Worm (Caenorhabditis elegans): ENCODE data around the gene ugt-51.

ugt-51 gene

DNA sequence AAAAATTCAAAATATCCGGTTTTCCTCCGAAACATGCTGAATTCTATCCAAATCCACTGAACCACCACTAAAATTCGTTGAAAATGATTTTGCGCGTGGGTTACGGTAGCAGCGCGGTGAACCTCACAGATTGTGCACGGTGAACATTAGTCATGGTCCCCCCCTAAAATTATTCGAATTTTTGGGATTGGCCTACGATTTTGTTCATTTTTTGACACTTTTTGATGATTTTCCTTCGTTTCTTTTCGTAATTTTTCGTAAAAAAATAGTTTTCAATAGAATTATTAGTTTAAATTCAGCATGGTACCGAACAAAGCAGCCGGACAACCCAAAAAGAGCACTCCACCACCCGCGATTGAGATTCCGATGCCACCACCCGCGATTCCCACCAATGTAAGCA is 4.5 kb upstream of the ugt-51 start, which contains the start of gene C03A7.2:
Gene C03A7.2, plus strand, starts transcription at position 301 of the 400 bp plus-strand sequence.
- TF ChIP-seq nhr-12 (tag; optimal IDR thresholded peaks at IDR 0.05), result no peak
- no peak for TF ChIP-seq sem-4 (tag; optimal IDR thresholded peaks at IDR 0.05)
- TF ChIP-seq mab-5 (tag; optimal IDR thresholded peaks at IDR 0.05), result no peak
- TF ChIP-seq mdl-1 (tag; optimal IDR thresholded peaks at IDR 0.05), result no peak
- no peak for TF ChIP-seq R02D3.7 (tag; optimal IDR thresholded peaks at IDR 0.05)

- TF ChIP-seq nhr-10 (tag; optimal IDR thresholded peaks at IDR 0.05) (no peak), Y55F3AM.14 (GFP tag; optimal IDR thresholded peaks at IDR 0.05) (no peak), ZK546.5 (tag; optimal IDR thresholded peaks at IDR 0.05) (no peak), aly-2 (tag; optimal IDR thresholded peaks at IDR 0.05) (no peak), mbf-1 (tag; optimal IDR thresholded peaks at IDR 0.05) (no peak), lin-13 (GFP tag; optimal IDR thresholded peaks at IDR 0.05) (no peak), nhr-77 (tag; optimal IDR thresholded peaks at IDR 0.05) (no peak), dmd-4 (tag; optimal IDR thresholded peaks at IDR 0.05) (no peak), nhr-12 (tag; optimal IDR thresholded peaks at IDR 0.05) (no peak), ztf-11 (tag; optimal IDR thresholded peaks at IDR 0.05) (no peak), elt-3 (tag; optimal IDR thresholded peaks at IDR 0.05) (no peak), ceh-82 (tag; optimal IDR thresholded peaks at IDR 0.05) (no peak), unc-55 (GFP tag; optimal IDR thresholded peaks at IDR 0.05) (no peak), ceh-16 (tag; optimal IDR thresholded peaks at IDR 0.05) (no peak), egl-27 (tag; optimal IDR thresholded peaks at IDR 0.05) (no peak), nhr-23 (tag; optimal IDR thresholded peaks at IDR 0.05) (no peak), blmp-1 (tag; optimal IDR thresholded peaks at IDR 0.05; ENCODE audit: insufficient read depth) (no peak)
These were observed 942 bp upstream of the ugt-51 start for ce11 chrV:5178051-5178450.

ce11 chrV:5172833-5173232 is 4.3 kb downstream of the ugt-51 start, which contains the start of gene srt-65:
srt-65 (minus strand) TSS chrV:5172933.
- TF ChIP-seq nhr-12 (tag; optimal IDR thresholded peaks at IDR 0.05), result no peak
- TF ChIP-seq alr-1 (tag; optimal IDR thresholded peaks at IDR 0.05), result no peak
- no peak for TF ChIP-seq lin-11 (tag; optimal IDR thresholded peaks at IDR 0.05)
- TF ChIP-seq nhr-129 (tag; optimal IDR thresholded peaks at IDR 0.05), result no peak
- TF ChIP-seq ceh-16 (tag; optimal IDR thresholded peaks at IDR 0.05), result no peak
- TF ChIP-seq lin-39 (tag; optimal IDR thresholded peaks at IDR 0.05), result no peak
- no peak for TF ChIP-seq gmeb-1 (tag; optimal IDR thresholded peaks at IDR 0.05)
- TF ChIP-seq F13H6.1 (tag; optimal IDR thresholded peaks at IDR 0.05), result no peak
- TF ChIP-seq sma-9 (GFP tag; optimal IDR thresholded peaks at IDR 0.05), result no peak
- no peak for TF ChIP-seq sma-9 (tag; optimal IDR thresholded peaks at IDR 0.05)
- no peak for TF ChIP-seq sem-4 (tag; optimal IDR thresholded peaks at IDR 0.05)
- TF ChIP-seq ztf-4 (tag; optimal IDR thresholded peaks at IDR 0.05), result no peak
- TF ChIP-seq nhr-237 (tag; optimal IDR thresholded peaks at IDR 0.05), result no peak
- no peak for TF ChIP-seq unc-39 (tag; optimal IDR thresholded peaks at IDR 0.05)
- no peak for TF ChIP-seq ama-1 (optimal IDR thresholded peaks at IDR 0.05)

- TF ChIP-seq unc-39 (tag; optimal IDR thresholded peaks at IDR 0.05) (no peak), dmd-4 (tag; optimal IDR thresholded peaks at IDR 0.05) (no peak)
These were observed 7.5 kb downstream of the ugt-51 start, which contains the start of gene srt-64 for ce11 chrV:5169586-5169985. srt-64 (minus strand) TSS chrV:5169686.

DNA sequence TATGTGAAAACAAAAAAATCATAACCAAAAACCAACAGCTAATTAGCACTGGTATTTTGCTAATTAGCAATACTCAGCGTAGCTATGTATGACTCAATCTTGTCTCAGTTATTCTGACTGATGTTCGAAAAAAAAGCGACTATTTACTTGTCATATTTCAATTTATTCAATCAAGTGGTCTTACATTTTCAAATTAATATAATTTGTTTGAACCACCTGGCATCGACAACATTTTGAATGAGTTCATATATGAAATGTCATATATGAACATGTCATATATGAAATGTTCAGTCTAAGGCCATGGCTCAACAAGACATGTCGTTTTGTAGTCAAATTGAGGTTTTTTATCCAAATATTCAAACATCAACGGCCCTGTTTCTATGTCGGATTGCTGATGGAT is 11.7 kb downstream of the ugt-51 start, which contains the start of gene srw-140:
Gene srw-140, plus strand, starts transcription at position 301 of the 400 bp plus-strand sequence.
- TF ChIP-seq aly-2 (tag; optimal IDR thresholded peaks at IDR 0.05) (no peak), nhr-10 (tag; optimal IDR thresholded peaks at IDR 0.05) (no peak), nhr-6 (tag; optimal IDR thresholded peaks at IDR 0.05) (no peak), unc-55 (GFP tag; optimal IDR thresholded peaks at IDR 0.05) (no peak), ceh-16 (tag; optimal IDR thresholded peaks at IDR 0.05) (no peak), nhr-237 (tag; optimal IDR thresholded peaks at IDR 0.05) (no peak), lin-39 (tag; optimal IDR thresholded peaks at IDR 0.05) (no peak), ama-1 (optimal IDR thresholded peaks at IDR 0.05) (no peak), nhr-21 (tag; optimal IDR thresholded peaks at IDR 0.05) (no peak), nhr-12 (tag; optimal IDR thresholded peaks at IDR 0.05) (no peak), fos-1 (tag; optimal IDR thresholded peaks at IDR 0.05) (no peak), egl-27 (tag; optimal IDR thresholded peaks at IDR 0.05) (no peak), nhr-25 (tag; optimal IDR thresholded peaks at IDR 0.05) (no peak), elt-1 (tag; optimal IDR thresholded peaks at IDR 0.05) (no peak), mbf-1 (tag; optimal IDR thresholded peaks at IDR 0.05) (no peak), elt-3 (tag; optimal IDR thresholded peaks at IDR 0.05) (no peak), peb-1 (tag; optimal IDR thresholded peaks at IDR 0.05) (no peak), gmeb-1 (tag; optimal IDR thresholded peaks at IDR 0.05) (no peak), lin-11 (tag; optimal IDR thresholded peaks at IDR 0.05) (no peak)

Data from whole organism, L2 larva.